Fruit fly (Drosophila melanogaster) whole organism, embryonic: Measurements from ENCODE around the gene Jon66Cii.
A peak's percentile ranks its signal among the peaks of the same experiment; 100 is the strongest.

Experiments used
- Abd-B ChIP-seq: fragments of 200-800 bp; sonication (Bioruptor generic); optimal IDR thresholded peaks from 2 replicates; lab custom pipeline; 2018; ENCODE audit warnings: missing biosample characterization, mild to moderate bottlenecking, missing genetic modification characterization, moderate library complexity
- Aef1 ChIP-seq: fragments of 200-800 bp; sonication (Bioruptor generic); IDR thresholded peaks from 3 replicates; pipeline ENCODE4 v1.3.6; 2022; ENCODE audit warnings: missing biosample characterization, missing genetic modification characterization
- CG1024 ChIP-seq: fragments of 200-800 bp; sonication (Bioruptor generic); IDR thresholded peaks from 2 replicates; pipeline ENCODE4 v1.3.6; 2022; ENCODE audit warnings: missing biosample characterization, missing genetic modification characterization
- CG13424 ChIP-seq: fragments of 200-800 bp; sonication (Bioruptor generic); optimal IDR thresholded peaks from 2 replicates; lab custom pipeline; 2019; ENCODE audit warnings: missing biosample characterization, mild to moderate bottlenecking, missing genetic modification characterization, moderate library complexity
- CG15696 ChIP-seq: fragments of 200-800 bp; sonication (Bioruptor generic); optimal IDR thresholded peaks from 2 replicates; lab custom pipeline; 2019; ENCODE audit warnings: missing biosample characterization, mild to moderate bottlenecking, missing genetic modification characterization, moderate library complexity
- CG2199 ChIP-seq: fragments of 200-800 bp; sonication (Bioruptor generic); IDR thresholded peaks from 3 replicates; pipeline ENCODE4 v1.3.6; 2022; ENCODE audit warnings: missing biosample characterization, missing genetic modification characterization
- CG30020 ChIP-seq: fragments of 200-800 bp; optimal IDR thresholded peaks from 2 replicates; lab custom pipeline; 2019; ENCODE audit warnings: missing biosample characterization, mild to moderate bottlenecking, missing genetic modification characterization, moderate library complexity
- CG3281 ChIP-seq: fragments of 200-800 bp; sonication (Bioruptor generic); optimal IDR thresholded peaks from 3 replicates; lab custom pipeline; 2017; ENCODE audit warnings: missing biosample characterization, mild to moderate bottlenecking, missing genetic modification characterization
- CG4328 ChIP-seq: fragments of 200-800 bp; sonication (Bioruptor generic); optimal IDR thresholded peaks from 3 replicates; lab custom pipeline; 2017; ENCODE audit warnings: missing biosample characterization, missing genetic modification reagents, missing genetic modification characterization
- CG4424 ChIP-seq: fragments of 200-800 bp; sonication (Bioruptor generic); optimal IDR thresholded peaks from 3 replicates; lab custom pipeline; 2016; ENCODE audit warnings: missing biosample characterization, missing genetic modification characterization
- CG4707 ChIP-seq: fragments of 200-800 bp; sonication (Bioruptor generic); optimal IDR thresholded peaks from 2 replicates; lab custom pipeline; 2018; ENCODE audit warnings: missing biosample characterization, mild to moderate bottlenecking, missing genetic modification characterization, moderate library complexity
- CG6254 ChIP-seq: fragments of 200-800 bp; sonication (Bioruptor generic); optimal IDR thresholded peaks from 3 replicates; lab custom pipeline; 2017; ENCODE audit warnings: mild to moderate bottlenecking, missing biosample characterization, missing genetic modification reagents, missing genetic modification characterization
- CG6272 ChIP-seq: fragments of 200-800 bp; sonication (Bioruptor generic); IDR thresholded peaks from 2 replicates; pipeline ENCODE4 v1.3.6; 2022; ENCODE audit warnings: missing biosample characterization, missing genetic modification characterization
- CG6765 ChIP-seq: fragments of 200-800 bp; sonication (Bioruptor generic); optimal IDR thresholded peaks from 3 replicates; lab custom pipeline; 2017; ENCODE audit warnings: missing biosample characterization, mild to moderate bottlenecking, missing genetic modification characterization
- CG9215 ChIP-seq: fragments of 200-800 bp; sonication (Bioruptor generic); IDR thresholded peaks from 2 replicates; pipeline ENCODE4 v1.3.6; 2022; ENCODE audit warnings: missing biosample characterization, missing genetic modification characterization
- CG9437 ChIP-seq: fragments of 200-800 bp; sonication (Bioruptor generic); optimal IDR thresholded peaks from 2 replicates; lab custom pipeline; 2018; ENCODE audit warnings: missing biosample characterization, mild to moderate bottlenecking, missing genetic modification characterization
- Drgx ChIP-seq: fragments of 200-800 bp; sonication (Bioruptor generic); IDR thresholded peaks from 2 replicates; pipeline ENCODE4 v1.3.6; 2022; ENCODE audit warnings: missing biosample characterization, missing genetic modification characterization
- HLHmδ ChIP-seq: fragments of 200-800 bp; sonication (Bioruptor generic); optimal IDR thresholded peaks from 2 replicates; lab custom pipeline; 2018; ENCODE audit warnings: missing biosample characterization, mild to moderate bottlenecking, missing genetic modification characterization, moderate library complexity
- MTF-1 ChIP-seq: fragments of 200-800 bp; sonication (Bioruptor generic); optimal IDR thresholded peaks from 2 replicates; lab custom pipeline; 2018; ENCODE audit warnings: missing biosample characterization, mild to moderate bottlenecking, missing genetic modification characterization, borderline replicate concordance
- PHDP ChIP-seq: fragments of 200-800 bp; sonication (Bioruptor generic); optimal IDR thresholded peaks from 3 replicates; lab custom pipeline; 2018; ENCODE audit warnings: missing biosample characterization, mild to moderate bottlenecking, missing genetic modification characterization, moderate library complexity
- Sox100B ChIP-seq: fragments of 200-800 bp; sonication (Bioruptor generic); optimal IDR thresholded peaks from 3 replicates; lab custom pipeline; 2018; ENCODE audit warnings: missing biosample characterization, mild to moderate bottlenecking, missing genetic modification characterization
- Sry-δ ChIP-seq: fragments of 200-800 bp; sonication (Bioruptor generic); optimal IDR thresholded peaks from 2 replicates; lab custom pipeline; 2016; ENCODE audit warnings: missing biosample characterization, missing genetic modification characterization
- Trl ChIP-seq, 3 experiments: fragments of >200 bp in 2 of 3; fragments of 200-800 bp in 1 of 3; sonication (Bioruptor generic) in 1 of 3; optimal IDR thresholded peaks; 2 replicates in 1 of 3; 3 replicates in 2 of 3; lab custom pipeline; 2016 to 2017; ENCODE audit warnings: missing biosample characterization in 1 of 3, missing genetic modification characterization in 1 of 3
- Vsx1 ChIP-seq: fragments of 200-800 bp; sonication (Bioruptor generic); optimal IDR thresholded peaks from 2 replicates; lab custom pipeline; 2017; ENCODE audit warnings: missing biosample characterization, mild to moderate bottlenecking, missing genetic modification characterization, missing genetic modification reagents
- bcd ChIP-seq: fragments of 200-800 bp; sonication (Bioruptor generic); optimal IDR thresholded peaks from 2 replicates; lab custom pipeline; 2017; ENCODE audit warnings: missing biosample characterization, mild to moderate bottlenecking, missing genetic modification characterization
- bigmax ChIP-seq: fragments of 200-800 bp; sonication (Bioruptor generic); optimal IDR thresholded peaks from 2 replicates; lab custom pipeline; 2018; ENCODE audit warnings: missing biosample characterization, mild to moderate bottlenecking, missing genetic modification characterization
- br ChIP-seq: fragments of >200 bp; optimal IDR thresholded peaks from 2 replicates; lab custom pipeline; 2017
- cad ChIP-seq: fragments of >200 bp; optimal IDR thresholded peaks from 2 replicates; lab custom pipeline; 2017; ENCODE audit warnings: missing biosample characterization, missing genetic modification characterization
- dmrt99B ChIP-seq: fragments of 200-800 bp; sonication (Bioruptor generic); optimal IDR thresholded peaks from 2 replicates; lab custom pipeline; 2018; ENCODE audit warnings: missing biosample characterization, mild to moderate bottlenecking, missing genetic modification characterization, moderate library complexity
- fu2 ChIP-seq: fragments of 200-800 bp; sonication (Bioruptor generic); optimal IDR thresholded peaks from 2 replicates; lab custom pipeline; 2016; ENCODE audit warnings: missing biosample characterization, missing genetic modification characterization
- gcm ChIP-seq: fragments of 200-800 bp; sonication (Bioruptor generic); optimal IDR thresholded peaks from 2 replicates; lab custom pipeline; 2019; ENCODE audit warnings: missing biosample characterization, mild to moderate bottlenecking, missing genetic modification characterization, moderate library complexity
- gsb ChIP-seq: fragments of 200-800 bp; sonication (Bioruptor generic); IDR thresholded peaks from 2 replicates; pipeline ENCODE4 v1.3.6; 2022; ENCODE audit warnings: missing biosample characterization, missing genetic modification characterization
- jing ChIP-seq: fragments of 200-800 bp; sonication (Bioruptor generic); optimal IDR thresholded peaks from 2 replicates; lab custom pipeline; 2018; ENCODE audit warnings: missing biosample characterization, mild to moderate bottlenecking, missing genetic modification characterization
- ken ChIP-seq: fragments of 200-800 bp; sonication (Bioruptor generic); IDR thresholded peaks from 3 replicates; pipeline ENCODE4 v1.3.6; 2022; ENCODE audit warnings: missing biosample characterization, missing genetic modification characterization
- kni ChIP-seq: fragments of 200-800 bp; sonication (Bioruptor generic); optimal IDR thresholded peaks from 3 replicates; lab custom pipeline; 2017; ENCODE audit warnings: mild to moderate bottlenecking, missing biosample characterization, missing genetic modification reagents, missing genetic modification characterization
- lmd ChIP-seq: fragments of 200-800 bp; sonication (Bioruptor generic); IDR thresholded peaks from 2 replicates; pipeline ENCODE4 v1.3.6; 2022; ENCODE audit warnings: missing biosample characterization, missing genetic modification characterization
- oc ChIP-seq: fragments of 200-800 bp; sonication (Bioruptor generic); optimal IDR thresholded peaks from 2 replicates; lab custom pipeline; 2018; ENCODE audit warnings: missing biosample characterization, mild to moderate bottlenecking, missing genetic modification characterization, moderate library complexity
- odd ChIP-seq: fragments of 200-800 bp; sonication (Bioruptor generic); optimal IDR thresholded peaks from 2 replicates; lab custom pipeline; 2017; ENCODE audit warnings: missing biosample characterization, mild to moderate bottlenecking, missing genetic modification characterization
- onecut ChIP-seq: fragments of 200-800 bp; sonication (Bioruptor generic); IDR thresholded peaks from 2 replicates; pipeline ENCODE4 v1.3.6; 2022; ENCODE audit warnings: missing biosample characterization, missing genetic modification characterization
- otp ChIP-seq: fragments of 200-800 bp; sonication (Bioruptor generic); IDR thresholded peaks from 3 replicates; pipeline ENCODE4, ENCODE4 v1.3.6; 2022; ENCODE audit warnings: missing biosample characterization, missing genetic modification characterization
- p53 ChIP-seq: fragments of 200-800 bp; sonication (Bioruptor generic); optimal IDR thresholded peaks from 2 replicates; lab custom pipeline; 2016; ENCODE audit warnings: missing biosample characterization, missing genetic modification characterization
- run ChIP-seq: fragments of 200-800 bp; sonication (Bioruptor generic); optimal IDR thresholded peaks from 3 replicates; lab custom pipeline; 2018; ENCODE audit warnings: missing biosample characterization, mild to moderate bottlenecking, missing genetic modification characterization
- sens ChIP-seq: fragments of 200-800 bp; sonication (Bioruptor generic); peaks from one replicate; lab custom pipeline; 2016; ENCODE audit warnings: missing biosample characterization, missing genetic modification characterization
- sisA ChIP-seq: fragments of 200-800 bp; sonication (Bioruptor generic); IDR thresholded peaks from 2 replicates; pipeline ENCODE4 v1.3.6; 2022; ENCODE audit warnings: missing biosample characterization, missing genetic modification characterization
- stc ChIP-seq: fragments of 200-800 bp; sonication (Bioruptor generic); IDR thresholded peaks from 2 replicates; pipeline ENCODE4 v1.3.6; 2022; ENCODE audit warnings: missing biosample characterization, missing genetic modification characterization
- unpg ChIP-seq: fragments of 200-800 bp; sonication (Bioruptor generic); optimal IDR thresholded peaks from 3 replicates; lab custom pipeline; 2018; ENCODE audit warnings: missing biosample characterization, mild to moderate bottlenecking, missing genetic modification characterization, moderate library complexity
- vnd ChIP-seq: fragments of 200-800 bp; sonication (Bioruptor generic); IDR thresholded peaks from 3 replicates; pipeline ENCODE4 v1.3.6; 2022; ENCODE audit warnings: missing biosample characterization, missing genetic modification characterization; ENCODE audit not compliant: partially characterized antibody
- wek ChIP-seq: fragments of 200-800 bp; sonication (Bioruptor generic); optimal IDR thresholded peaks from 3 replicates; lab custom pipeline; 2018; ENCODE audit warnings: missing biosample characterization, mild to moderate bottlenecking, missing genetic modification characterization, moderate library complexity

Gene Jon66Cii

dm6 chr3L:8346100-8346980 is 47.1 kb downstream of the Jon66Cii start, which contains the start of the genes CG7182 and GAPcenA (continued):
- TF ChIP-seq CG6272 (GFP tag; lab: Robert Waterston, UW) (peak; percentile 26; the same call in 1 of the 2 replicates), Drgx (GFP tag; lab: Robert Waterston, UW) (no peak), CG4707 (GFP tag; lab: Kevin White, UChicago) (no peak), Sry-δ (peak; percentile 86), HLHmδ (GFP tag; lab: Kevin White, UChicago) (no peak), CG4424 (GFP tag; lab: Kevin White, UChicago) (peak; percentile 69), CG13424 (tag; lab: Kevin White, UChicago) (peak; percentile 79), Trl (optimal IDR thresholded peaks at IDR 0.05; lab: Kevin White, UChicago) (no peak), Trl (GFP tag; optimal IDR thresholded peaks at IDR 0.05; lab: Kevin White, UChicago) (peak; percentile 41), br (lab: Kevin White, UChicago) (no peak), CG9215 (GFP tag; lab: Robert Waterston, UW) (peak; percentile 60), ken (GFP tag; lab: Robert Waterston, UW) (peak; percentile 46; the same call in 1 of the 3 replicates), wek (GFP tag; lab: Kevin White, UChicago) (no peak), gsb (GFP tag; lab: Robert Waterston, UW) (no peak), gcm (GFP tag; lab: Kevin White, UChicago) (no peak), Aef1 (peak; percentile 39; the same call in 1 of the 3 replicates), cad (GFP tag; lab: Kevin White, UChicago) (no peak), Sox100B (GFP tag; lab: Kevin White, UChicago) (no peak), CG6765 (peak; percentile 24), CG15696 (peak; percentile 69), CG4328 (GFP tag; lab: Kevin White, UChicago) (peak; percentile 49), CG1024 (no peak), sens (GFP tag; lab: Kevin White, UChicago) (peak; percentile 84), CG6254 (GFP tag; lab: Kevin White, UChicago) (no peak), vnd (no peak; the same call in none of the 3 replicates), CG2199 (no peak), PHDP (tag; lab: Kevin White, UChicago) (peak; percentile 74), otp (GFP tag; lab: Robert Waterston, UW) (no peak), CG9437 (GFP tag; lab: Kevin White, UChicago) (peak; percentile 67), onecut (GFP tag; lab: Robert Waterston, UW) (peak; percentile 66; the same call in 1 of the 2 replicates), odd (GFP tag; lab: Kevin White, UChicago) (no peak), dmrt99B (tag; lab: Kevin White, UChicago) (peak; percentile 51), MTF-1 (GFP tag; lab: Kevin White, UChicago) (no peak), jing (GFP tag; lab: Kevin White, UChicago) (no peak), unpg (peak; percentile 66), fu2 (GFP tag; lab: Kevin White, UChicago) (peak; percentile 29), bcd (peak; percentile 68), sisA (GFP tag; lab: Robert Waterston, UW) (peak; percentile 58), lmd (GFP tag; lab: Robert Waterston, UW) (peak; percentile 33; the same call in 1 of the 2 replicates), bigmax (GFP tag; lab: Kevin White, UChicago) (no peak), Vsx1 (GFP tag; lab: Kevin White, UChicago) (peak; percentile 3), CG30020 (tag; lab: Kevin White, UChicago) (peak; percentile 82), stc (GFP tag; lab: Robert Waterston, UW) (no peak), kni (GFP tag; lab: Kevin White, UChicago) (no peak), run (no peak), oc (no peak), Abd-B (GFP tag; lab: Kevin White, UChicago) (peak; percentile 71), p53 (no peak), CG3281 (peak; percentile 67)
